Worm (Caenorhabditis elegans) whole organism, L1 larva: Measurements from ENCODE around the gene fip-2.

Experiments used
- F16B12.6 ChIP-seq: fragments of 150-350 bp; optimal IDR thresholded peaks from 2 replicates; lab custom pipeline; 2014; ENCODE audit warnings: missing biosample characterization, missing genetic modification characterization
- Y116A8C.19 ChIP-seq: sonication (generic microtip); optimal IDR thresholded peaks from 2 replicates; lab custom pipeline; 2016; ENCODE audit warnings: missing compliant biosample characterization, missing genetic modification characterization, borderline replicate concordance
- aha-1 ChIP-seq: fragments of 150-350 bp; optimal IDR thresholded peaks from 2 replicates; lab custom pipeline; 2014; ENCODE audit warnings: missing biosample characterization, missing genetic modification characterization
- blmp-1 ChIP-seq: fragments of 150-350 bp; optimal IDR thresholded peaks from 2 replicates; lab custom pipeline; 2014; ENCODE audit warnings: missing biosample characterization, missing genetic modification characterization
- ceh-63 ChIP-seq: fragments of 200-800 bp; sonication (Bioruptor generic); optimal IDR thresholded peaks from 2 replicates; lab custom pipeline; 2018; ENCODE audit warnings: mild to moderate bottlenecking, missing genetic modification characterization, missing compliant biosample characterization
- ceh-88 ChIP-seq: fragments of 200-800 bp; sonication (Bioruptor generic); IDR thresholded peaks from 2 replicates; pipeline ENCODE4 v1.3.6; 2022; ENCODE audit warnings: missing genetic modification characterization, missing compliant biosample characterization
- dsc-1 ChIP-seq: sonication (generic microtip); optimal IDR thresholded peaks from 2 replicates; lab custom pipeline; 2016; ENCODE audit warnings: mild to moderate bottlenecking, missing genetic modification characterization, missing compliant biosample characterization
- efl-1 ChIP-seq, 4 experiments: fragments of 150-350 bp; optimal IDR thresholded peaks in 3 of 4; peaks in 1 of 4; 1 replicate in 1 of 4; 2 replicates in 3 of 4; lab custom pipeline; 2014; ENCODE audit warnings: missing biosample characterization in 2 of 4, missing genetic modification characterization in 2 of 4, missing genetic modification reagents in 2 of 4
- egl-13 ChIP-seq: sonication (generic microtip); optimal IDR thresholded peaks from 2 replicates; lab custom pipeline; 2016; ENCODE audit warnings: missing genotype, missing genetic modification reagents, missing genetic modification characterization, missing compliant biosample characterization
- egl-27 ChIP-seq, 2 experiments: fragments of 150-350 bp in 1 of 2; sonication (generic microtip); optimal IDR thresholded peaks; 3 replicates each; lab custom pipeline; 2017 to 2018; ENCODE audit warnings: missing biosample characterization in 2 of 2, missing genetic modification characterization in 2 of 2, missing genetic modification reagents in 2 of 2
- elt-2 ChIP-seq: sonication (generic microtip); optimal IDR thresholded peaks from 2 replicates; lab custom pipeline; 2016; ENCODE audit warnings: missing genetic modification characterization, mild to moderate bottlenecking, inconsistent platforms, missing compliant biosample characterization, missing genetic modification reagents
- elt-3 ChIP-seq, 6 experiments: fragments of 150-350 bp in 1 of 6; sonication (generic microtip); optimal IDR thresholded peaks; 2 replicates each; lab custom pipeline; 2017 to 2018; ENCODE audit warnings: missing biosample characterization in 6 of 6, missing genetic modification characterization in 6 of 6, inconsistent platforms in 1 of 6
- ets-5 ChIP-seq: fragments of 200-800 bp; sonication (Bioruptor generic); IDR thresholded peaks from 2 replicates; pipeline ENCODE4 v1.3.6; 2022; ENCODE audit warnings: missing genetic modification characterization, missing compliant biosample characterization
- fkh-4 ChIP-seq: sonication (generic microtip); optimal IDR thresholded peaks from 2 replicates; lab custom pipeline; 2016; ENCODE audit warnings: missing compliant biosample characterization, missing genetic modification characterization, borderline replicate concordance
- fkh-8 ChIP-seq: sonication (generic microtip); optimal IDR thresholded peaks from 2 replicates; lab custom pipeline; 2016; ENCODE audit warnings: mild to moderate bottlenecking, missing genetic modification characterization, missing compliant biosample characterization
- fos-1 ChIP-seq: fragments of 150-350 bp; optimal IDR thresholded peaks from 2 replicates; lab custom pipeline; 2014; ENCODE audit warnings: missing biosample characterization, missing genetic modification characterization
- grh-1 ChIP-seq: fragments of 200-800 bp; sonication (Bioruptor generic); IDR thresholded peaks from 2 replicates; pipeline ENCODE4 v1.3.6; 2022; ENCODE audit warnings: missing genetic modification reagents, missing genetic modification characterization, missing compliant biosample characterization
- hlh-4 ChIP-seq: sonication (generic microtip); optimal IDR thresholded peaks from 2 replicates; lab custom pipeline; 2016; ENCODE audit warnings: mild to moderate bottlenecking, missing genetic modification characterization, missing compliant biosample characterization
- jun-1 ChIP-seq: fragments of 150-350 bp; optimal IDR thresholded peaks from 2 replicates; lab custom pipeline; 2014; ENCODE audit warnings: missing biosample characterization, missing genetic modification reagents, missing genetic modification characterization
- lin-14 ChIP-seq: fragments of 200-800 bp; sonication (Bioruptor generic); optimal IDR thresholded peaks from 2 replicates; lab custom pipeline; 2018; ENCODE audit warnings: mild to moderate bottlenecking, missing genetic modification characterization, moderate library complexity, missing compliant biosample characterization
- lin-35 ChIP-seq, 2 experiments: fragments of 150-350 bp; optimal IDR thresholded peaks; 2 replicates each; lab custom pipeline; 2014; ENCODE audit warnings: missing biosample characterization in 2 of 2, missing genetic modification characterization in 2 of 2, missing genetic modification reagents in 2 of 2
- lsy-2 ChIP-seq, 2 experiments: fragments of 150-350 bp; optimal IDR thresholded peaks; 2 replicates each; lab custom pipeline; 2014; ENCODE audit warnings: missing biosample characterization in 2 of 2, missing genetic modification characterization in 2 of 2
- mdl-1 ChIP-seq, 2 experiments: fragments of 150-350 bp; optimal IDR thresholded peaks; 2 replicates each; lab custom pipeline; 2014 to 2017; ENCODE audit warnings: missing biosample characterization in 2 of 2, missing genetic modification characterization in 2 of 2, inconsistent platforms in 1 of 2
- nhr-12 ChIP-seq: sonication (generic microtip); optimal IDR thresholded peaks from 2 replicates; lab custom pipeline; 2017; ENCODE audit warnings: missing biosample characterization, missing genetic modification characterization
- nhr-19 ChIP-seq: fragments of 200-800 bp; sonication (Bioruptor generic); conservative IDR thresholded peaks from 2 replicates; pipeline ENCODE4 v1.3.6; 2022; ENCODE audit warnings: missing genetic modification characterization, missing compliant biosample characterization
- nhr-20 ChIP-seq: sonication (generic microtip); optimal IDR thresholded peaks from 2 replicates; lab custom pipeline; 2016; ENCODE audit warnings: mild to moderate bottlenecking, missing genetic modification characterization, missing compliant biosample characterization
- nhr-237 ChIP-seq: fragments of 150-350 bp; optimal IDR thresholded peaks from 2 replicates; lab custom pipeline; 2014; ENCODE audit warnings: missing biosample characterization, missing genetic modification characterization
- nhr-71 ChIP-seq: sonication (generic microtip); optimal IDR thresholded peaks from 2 replicates; lab custom pipeline; 2016; ENCODE audit warnings: mild to moderate bottlenecking, missing genetic modification characterization, moderate library complexity, missing compliant biosample characterization
- nhr-85 ChIP-seq: sonication (generic microtip); peaks from one replicate; lab custom pipeline; 2016; ENCODE audit warnings: missing genetic modification characterization, inconsistent platforms, missing compliant biosample characterization
- nhr-90 ChIP-seq: sonication (generic microtip); optimal IDR thresholded peaks from 2 replicates; lab custom pipeline; 2016; ENCODE audit warnings: mild to moderate bottlenecking, missing genetic modification characterization, missing compliant biosample characterization; ENCODE audit not compliant: poor library complexity
- pax-3 ChIP-seq: fragments of 200-800 bp; sonication (Bioruptor generic); optimal IDR thresholded peaks from 2 replicates; lab custom pipeline; 2018; ENCODE audit warnings: mild to moderate bottlenecking, missing genetic modification characterization, moderate library complexity, missing compliant biosample characterization
- pqm-1 ChIP-seq: sonication (generic microtip); optimal IDR thresholded peaks from 3 replicates; lab custom pipeline; 2017; ENCODE audit warnings: missing biosample characterization, missing genetic modification characterization
- skn-1 ChIP-seq: fragments of 150-350 bp; optimal IDR thresholded peaks from 2 replicates; lab custom pipeline; 2014; ENCODE audit warnings: missing biosample characterization, missing genetic modification characterization
- snu-23 ChIP-seq: sonication (generic microtip); optimal IDR thresholded peaks from 2 replicates; lab custom pipeline; 2016; ENCODE audit warnings: missing genetic modification characterization, missing compliant biosample characterization
- sox-4 ChIP-seq: sonication (generic microtip); optimal IDR thresholded peaks from 2 replicates; lab custom pipeline; 2016; ENCODE audit warnings: missing genetic modification characterization, missing compliant biosample characterization
- unc-86 ChIP-seq: sonication (generic microtip); optimal IDR thresholded peaks from 2 replicates; lab custom pipeline; 2016; ENCODE audit warnings: missing genetic modification characterization, missing compliant biosample characterization
- zag-1 ChIP-seq: fragments of 150-350 bp; optimal IDR thresholded peaks from 2 replicates; lab custom pipeline; 2014; ENCODE audit warnings: missing biosample characterization, missing genetic modification characterization
- zip-4 ChIP-seq: fragments of 200-800 bp; sonication (Bioruptor generic); optimal IDR thresholded peaks from 2 replicates; lab custom pipeline; 2018; ENCODE audit warnings: mild to moderate bottlenecking, missing genetic modification characterization, moderate library complexity, missing compliant biosample characterization
- ztf-11 ChIP-seq, 2 experiments: sonication (generic microtip); optimal IDR thresholded peaks; 2 replicates each; lab custom pipeline; 2016 to 2017; ENCODE audit warnings: missing genetic modification characterization in 2 of 2, missing biosample characterization in 1 of 2, missing compliant biosample characterization in 1 of 2
- ztf-4 ChIP-seq: fragments of 150-350 bp; optimal IDR thresholded peaks from 2 replicates; lab custom pipeline; 2014; ENCODE audit warnings: missing biosample characterization, missing genetic modification characterization

The fip-2 gene

DNA sequence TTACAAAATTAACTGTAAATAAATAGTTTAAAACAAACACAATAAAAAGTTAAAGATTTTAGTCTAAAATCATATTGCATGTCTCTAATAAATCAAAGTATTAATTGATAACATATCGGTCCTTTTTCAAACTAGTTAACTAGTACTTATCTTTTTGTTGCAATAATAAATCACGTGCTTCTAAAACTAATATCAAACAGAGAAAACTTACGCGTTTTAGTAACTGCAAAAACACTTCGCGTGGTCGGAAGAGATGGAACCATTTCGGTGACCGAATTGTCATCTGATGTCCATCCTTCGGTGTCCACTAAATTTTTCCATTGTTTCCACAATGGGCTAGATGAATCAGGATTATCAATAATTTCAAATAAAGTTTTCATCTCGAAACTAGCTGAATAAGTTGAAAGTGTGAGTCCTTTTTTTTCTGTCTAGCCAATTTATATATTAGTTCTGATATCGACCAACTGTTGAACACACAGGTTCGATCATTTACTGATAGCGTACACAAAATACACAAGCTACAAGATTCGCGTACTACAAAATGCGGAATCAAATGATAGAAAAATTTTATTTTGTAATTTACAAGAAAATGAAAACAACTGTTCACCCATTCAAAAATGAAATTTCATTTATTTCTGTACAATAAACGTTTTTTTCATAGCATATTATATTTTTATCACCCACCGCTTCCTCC, 30.6 kb downstream of the fip-2 start, which contains the start of gene F21C10.9:
TSS of gene F21C10.9 (minus strand) at position 417 of the 694 bp plus-strand sequence.
- TF ChIP-seq efl-1 (optimal IDR thresholded peaks at IDR 0.05; lab: Kevin White, UChicago): no peak
- peak in 1 of 2 experiments; percentile 53 for TF ChIP-seq efl-1 (GFP tag; optimal IDR thresholded peaks at IDR 0.05 in 1 of 2; lab: Kevin White, UChicago)
- TF ChIP-seq nhr-90: peak; percentile 23
- no peak for TF ChIP-seq F16B12.6
- no peak for TF ChIP-seq unc-86 (tag; lab: Kevin White, UChicago)
- no peak for TF ChIP-seq pqm-1 (tag; lab: Kevin White, UChicago)
- TF ChIP-seq grh-1 (GFP tag; lab: Robert Waterston, UW): peak; percentile 31; the same call in 1 of the 2 replicates
- TF ChIP-seq elt-3 (tag; optimal IDR thresholded peaks at IDR 0.05; lab: Kevin White, UChicago): peak in 1 of 6 experiments; percentile 8
- peak; percentile 5 for TF ChIP-seq elt-2 (tag; lab: Kevin White, UChicago)
- TF ChIP-seq lin-35 (GFP tag; optimal IDR thresholded peaks at IDR 0.05; lab: Kevin White, UChicago): peak in 1 of 2 experiments; percentile 50
- peak; percentile 4 for TF ChIP-seq blmp-1
- peak; percentile 80 for TF ChIP-seq nhr-85 (tag; lab: Kevin White, UChicago)
- TF ChIP-seq nhr-19 (GFP tag; lab: Robert Waterston, UW): peak; percentile 58
- no peak for TF ChIP-seq ceh-88 (GFP tag; lab: Robert Waterston, UW)
- peak; percentile 7 for TF ChIP-seq snu-23 (GFP tag; lab: Kevin White, UChicago)
- TF ChIP-seq mdl-1 (tag; optimal IDR thresholded peaks at IDR 0.05; lab: Kevin White, UChicago): peak in 1 of 2 experiments; percentile 16
- TF ChIP-seq nhr-71: peak; percentile 50
- peak; percentile 2 for TF ChIP-seq lin-14 (GFP tag; lab: Kevin White, UChicago)
- TF ChIP-seq nhr-20 (tag; lab: Kevin White, UChicago): peak; percentile 57

DNA sequence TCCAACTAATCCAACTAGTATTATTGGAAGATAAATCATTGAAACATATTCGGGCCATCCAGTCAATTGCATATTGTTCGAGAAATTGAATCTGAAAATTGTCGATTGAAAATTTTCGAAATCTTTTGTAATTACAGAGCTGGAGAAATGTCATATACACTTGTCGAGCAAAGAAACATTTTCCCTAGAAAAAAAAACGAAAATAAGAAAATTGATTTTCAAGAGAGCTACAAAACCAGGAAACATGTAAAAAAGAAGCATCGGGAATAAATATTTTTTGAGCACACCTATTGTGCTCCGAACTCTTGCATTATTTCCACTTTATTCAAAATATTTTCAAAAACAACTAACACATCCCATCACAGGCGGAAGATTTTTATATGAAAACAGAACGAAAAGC, 33.3 kb downstream of the fip-2 start, which contains the start of gene frpr-6:
TSS of gene frpr-6 (minus strand) at position 101 of the 400 bp plus-strand sequence.
- no peak for TF ChIP-seq pqm-1 (tag; lab: Kevin White, UChicago)
- no peak for TF ChIP-seq lsy-2 (tag; optimal IDR thresholded peaks at IDR 0.05; lab: Kevin White, UChicago)
- TF ChIP-seq zip-4 (GFP tag; lab: Kevin White, UChicago): no peak
- no peak for TF ChIP-seq skn-1 (tag; lab: Kevin White, UChicago)
- no peak for TF ChIP-seq nhr-12 (tag; lab: Kevin White, UChicago)
- TF ChIP-seq fkh-4 (tag; lab: Kevin White, UChicago): no peak

- TF ChIP-seq Y116A8C.19 (tag; lab: Kevin White, UChicago) (no peak), jun-1 (tag; lab: Kevin White, UChicago) (no peak), fkh-8 (no peak), skn-1 (tag; lab: Kevin White, UChicago) (no peak), unc-86 (tag; lab: Kevin White, UChicago) (no peak), hlh-4 (tag; lab: Kevin White, UChicago) (no peak), zag-1 (tag; lab: Kevin White, UChicago) (no peak), sox-4 (tag; lab: Kevin White, UChicago) (no peak), ceh-63 (GFP tag; lab: Kevin White, UChicago) (no peak)
These were observed 40.4 kb downstream of the fip-2 start, which contains the start of gene F21C10.18 for ce11 chrV:9108219-9108618. F21C10.18 (plus strand) TSS chrV:9108519.

DNA sequence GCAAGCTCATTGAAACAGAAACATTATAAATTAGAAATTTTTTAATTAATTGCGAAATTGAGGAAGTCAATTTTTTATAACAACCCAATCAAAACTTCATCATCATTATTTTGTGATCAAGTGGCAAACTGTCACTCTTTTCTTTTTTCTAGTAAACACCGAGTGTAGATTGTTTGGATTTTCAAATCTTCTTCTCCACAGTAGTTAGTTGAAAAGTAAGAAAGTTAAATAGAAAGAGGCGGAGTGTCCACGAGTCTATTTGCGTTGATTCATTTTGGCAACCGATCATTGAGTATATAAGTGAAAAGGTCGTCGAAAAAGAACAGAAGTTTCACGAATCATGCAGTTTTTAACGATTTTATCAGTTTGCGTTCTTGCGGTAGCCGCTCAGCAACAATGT, 41.5 kb downstream of the fip-2 start, which contains the start of gene pqn-31:
TSS of gene pqn-31 (plus strand) at position 301 of the 400 bp plus-strand sequence.
- TF ChIP-seq fos-1 (tag; lab: Kevin White, UChicago) (no peak), egl-13 (tag; lab: Kevin White, UChicago) (no peak), ceh-88 (GFP tag; lab: Robert Waterston, UW) (no peak), dsc-1 (tag; lab: Kevin White, UChicago) (no peak), ztf-11 (tag; optimal IDR thresholded peaks at IDR 0.05; lab: Kevin White, UChicago) (no peak), zag-1 (tag; lab: Kevin White, UChicago) (no peak), pax-3 (tag; lab: Kevin White, UChicago) (no peak), nhr-12 (tag; lab: Kevin White, UChicago) (no peak), nhr-237 (no peak), ztf-4 (tag; lab: Kevin White, UChicago) (no peak), egl-27 (tag; optimal IDR thresholded peaks at IDR 0.05; lab: Kevin White, UChicago) (no peak), ets-5 (GFP tag; lab: Robert Waterston, UW) (no peak), aha-1 (tag; lab: Kevin White, UChicago) (no peak)
- TF ChIP-seq, all 84 proteins: peak for 0
